Worm (Caenorhabditis elegans): ENCODE data around the gene F16H6.8.

The F16H6.8 gene

DNA sequence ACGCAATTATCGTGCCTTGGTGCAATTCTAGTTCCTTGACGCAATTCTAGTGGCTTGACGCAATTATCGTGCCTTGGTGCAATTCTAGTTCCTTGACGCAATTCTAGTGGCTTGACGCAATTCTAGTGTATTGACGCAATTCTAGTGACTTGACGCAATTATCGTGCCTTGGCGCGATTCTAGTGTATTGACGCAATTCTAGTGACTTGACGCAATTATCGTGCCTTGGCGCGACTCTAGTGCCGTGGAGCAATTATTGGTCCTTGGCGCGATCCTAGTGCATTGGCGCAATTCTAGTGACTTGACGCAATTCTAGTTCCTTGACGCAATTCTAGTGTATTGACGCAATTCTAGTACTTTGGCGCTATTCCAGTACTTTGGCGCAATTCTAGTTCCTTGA, 41.1 kb downstream of the F16H6.8 start:
- TF ChIP-seq dmd-8 (GFP tag; IDR thresholded peaks at IDR 0.05) = 0 out of 2 replicates have a peak, but pooled peaks have one; percentile 35
- peak in 1 of 2 experiments; percentile 69; a peak in 1 of 4 replicates for TF ChIP-seq madf-5 (GFP tag; IDR thresholded peaks at IDR 0.05)

DNA sequence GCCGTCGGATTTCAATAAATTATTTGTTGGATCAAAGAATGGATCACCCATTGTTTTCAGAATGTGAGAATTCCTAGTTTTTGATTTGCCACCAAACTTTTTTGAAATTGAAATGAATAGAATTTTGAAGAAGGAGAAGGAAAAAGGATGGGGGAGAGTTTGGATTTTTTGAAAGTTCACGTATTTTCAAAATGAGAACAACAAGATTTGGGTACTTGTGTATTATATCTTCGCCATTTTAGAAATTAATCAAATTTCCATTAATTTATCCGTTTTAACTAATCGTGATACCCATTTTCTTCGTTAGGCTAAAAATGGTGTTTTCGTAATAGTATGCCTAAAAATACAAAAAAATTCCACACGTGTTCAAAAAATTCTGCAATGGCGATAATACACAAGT, 44.5 kb downstream of the F16H6.8 start, which contains the start of gene C14A6.8:
Gene C14A6.8 (minus strand): TSS at position 101 of the 400 bp plus-strand sequence.
- TF ChIP-seq lin-39 (tag; optimal IDR thresholded peaks at IDR 0.05) (no peak), vab-7 (GFP tag; IDR thresholded peaks at IDR 0.05) (no peak), nhr-41 (GFP tag; IDR thresholded peaks at IDR 0.05) (no peak)

DNA sequence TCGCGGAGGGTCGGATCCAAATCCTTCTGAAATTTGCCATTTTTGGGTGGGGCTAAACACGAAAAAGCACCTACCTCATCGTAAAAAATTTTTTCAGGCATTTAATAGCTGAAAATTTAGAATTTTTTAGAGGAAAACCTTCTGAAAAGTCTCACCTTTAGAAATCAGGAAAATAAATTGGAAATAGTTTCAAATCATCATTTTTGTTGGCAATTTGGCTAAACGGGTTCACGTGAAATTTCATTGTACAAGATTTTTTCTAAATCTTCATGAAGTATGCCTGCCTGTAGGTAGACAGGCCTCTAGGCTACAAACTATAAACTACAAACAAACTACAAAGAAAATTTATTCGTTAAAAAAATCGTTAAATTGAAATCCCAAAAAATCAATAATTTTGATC, 47.8 kb downstream of the F16H6.8 start, which contains the start of gene C14A6.7:
Gene C14A6.7 (minus strand): TSS at position 101 of the 400 bp plus-strand sequence.
- TF ChIP-seq zfp-2 (tag; optimal IDR thresholded peaks at IDR 0.05) = no peak
- TF ChIP-seq attf-4 (tag; optimal IDR thresholded peaks at IDR 0.05) = no peak
- no peak for TF ChIP-seq nhr-111 (GFP tag; optimal IDR thresholded peaks at IDR 0.05)
- no peak for TF ChIP-seq ces-1 (GFP tag; optimal IDR thresholded peaks at IDR 0.05)
- TF ChIP-seq lin-1 (GFP tag; IDR thresholded peaks at IDR 0.05) = no peak
- TF ChIP-seq Y48G9A.11 (GFP tag; IDR thresholded peaks at IDR 0.05) = no peak
- no peak for TF ChIP-seq unc-39 (tag; optimal IDR thresholded peaks at IDR 0.05)
- no peak for TF ChIP-seq D1046.2 (GFP tag; IDR thresholded peaks at IDR 0.05)
- TF ChIP-seq tag-97 (GFP tag; IDR thresholded peaks at IDR 0.05) = no peak
- no peak for TF ChIP-seq skn-1 (tag; optimal IDR thresholded peaks at IDR 0.05)
- TF ChIP-seq mes-2 (tag; optimal IDR thresholded peaks at IDR 0.05; ENCODE audit: poor library complexity, severe bottlenecking) = no peak
- TF ChIP-seq rbr-2 (tag; optimal IDR thresholded peaks at IDR 0.05) = no peak
- no peak for TF ChIP-seq F26F4.8 (GFP tag; conservative IDR thresholded peaks at IDR 0.05)
- TF ChIP-seq vab-7 (GFP tag; IDR thresholded peaks at IDR 0.05) = no peak
- no peak for TF ChIP-seq lin-38 (GFP tag; IDR thresholded peaks at IDR 0.05)
- no peak for TF ChIP-seq hlh-11 (tag; optimal IDR thresholded peaks at IDR 0.05)

DNA sequence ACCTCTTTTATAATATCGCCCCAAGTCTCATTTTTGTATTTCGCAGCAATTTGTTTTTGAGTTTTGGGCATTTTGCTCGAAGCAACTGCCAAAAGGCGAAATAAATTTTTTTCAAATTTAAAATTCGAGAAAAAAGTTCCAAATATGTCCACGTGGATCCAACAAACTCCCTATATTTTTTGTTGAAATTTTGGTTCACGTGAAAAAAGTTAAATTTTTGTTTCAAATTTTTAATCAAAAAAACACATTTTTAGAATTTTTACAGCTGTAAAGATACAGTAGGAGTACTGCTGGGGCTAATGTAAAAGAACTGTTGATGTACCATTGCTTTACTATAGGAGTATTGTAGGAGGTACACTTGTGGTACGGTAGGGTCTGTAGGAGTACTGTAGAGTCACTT, 48.9 kb downstream of the F16H6.8 start, which contains the start of gene C14A6.6:
Gene C14A6.6 (minus strand): TSS at position 101 of the 400 bp plus-strand sequence.
- TF ChIP-seq madf-5 (GFP tag; IDR thresholded peaks at IDR 0.05) (no peak), ctbp-1 (GFP tag; IDR thresholded peaks at IDR 0.05) (no peak), T26A8.4 (GFP tag; IDR thresholded peaks at IDR 0.05) (no peak), unc-62 (GFP tag; optimal IDR thresholded peaks at IDR 0.05 in 1 of 2) (peak in 1 of 2 experiments; percentile 89), unc-62 (tag; optimal IDR thresholded peaks at IDR 0.05) (no peak), lin-38 (GFP tag; IDR thresholded peaks at IDR 0.05) (no peak), nhr-48 (tag; optimal IDR thresholded peaks at IDR 0.05) (no peak), dmd-9 (GFP tag; IDR thresholded peaks at IDR 0.05) (no peak), ceh-62 (tag; optimal IDR thresholded peaks at IDR 0.05) (no peak)

DNA sequence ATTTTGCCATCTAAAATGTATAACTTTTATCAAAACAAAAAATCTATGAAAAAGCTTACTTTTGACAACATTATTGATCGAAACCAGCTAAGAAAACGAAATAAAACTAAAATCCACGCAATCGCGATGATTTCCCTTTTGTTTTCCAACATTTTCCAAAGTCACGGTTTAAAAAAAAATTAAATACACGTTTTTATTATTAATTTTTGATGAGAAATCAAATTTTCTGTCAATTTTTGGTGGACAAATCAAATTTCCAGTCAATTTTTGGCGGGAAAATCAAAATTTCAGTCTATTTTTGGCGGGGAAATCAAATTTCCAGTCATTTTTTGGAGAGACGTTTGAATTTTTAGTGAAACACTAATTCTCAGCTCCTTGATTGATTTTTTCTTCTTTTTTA, 51.3 kb downstream of the F16H6.8 start, which contains the start of gene C14A6.5:
Gene C14A6.5 (minus strand): TSS at position 101 of the 400 bp plus-strand sequence.
- TF ChIP-seq php-3 (GFP tag; IDR thresholded peaks at IDR 0.05) (no peak), mes-2 (tag; optimal IDR thresholded peaks at IDR 0.05; ENCODE audit: poor library complexity, severe bottlenecking) (no peak), zfp-3 (GFP tag; conservative IDR thresholded peaks at IDR 0.05) (no peak), vab-7 (GFP tag; IDR thresholded peaks at IDR 0.05) (no peak), lsy-2 (tag; optimal IDR thresholded peaks at IDR 0.05) (no peak), nhr-48 (tag; optimal IDR thresholded peaks at IDR 0.05) (no peak), ceh-44 (GFP tag; IDR thresholded peaks at IDR 0.05) (no peak), ama-1 (optimal IDR thresholded peaks at IDR 0.05) (no peak)

Data from whole organism, L4 larva.